Fruit fly (Drosophila melanogaster): Measurements from ENCODE around the gene PIG-K.

Gene PIG-K

dm6 chrX:2011288-2012120 lies 2.3 kb upstream of the PIG-K start (continued):
- TF ChIP-seq CG8478 (optimal IDR thresholded peaks at IDR 0.05) (no peak), CG17912 (GFP tag; optimal IDR thresholded peaks at IDR 0.05) (no peak), D (optimal IDR thresholded peaks at IDR 0.05) (no peak), D (GFP tag; optimal IDR thresholded peaks at IDR 0.05) (peak; percentile 27), CG30020 (tag; optimal IDR thresholded peaks at IDR 0.05) (no peak), Neu2 (GFP tag; optimal IDR thresholded peaks at IDR 0.05; ENCODE audit: borderline replicate concordance) (no peak), CG9797 (GFP tag; optimal IDR thresholded peaks at IDR 0.05) (no peak), H15 (GFP tag; IDR thresholded peaks at IDR 0.05) (peak; percentile 57; the same call in 1 of the 3 replicates), p53 (GFP tag; optimal IDR thresholded peaks at IDR 0.05) (no peak), nerfin-2 (GFP tag; IDR thresholded peaks at IDR 0.05; ENCODE audit: partially characterized antibody) (no peak), B-H1 (GFP tag; IDR thresholded peaks at IDR 0.05) (0 out of 3 replicates have a peak, but pooled peaks have one; percentile 33), Bdp1 (GFP tag; optimal IDR thresholded peaks at IDR 0.05) (no peak), MBD-R2 (GFP tag; IDR thresholded peaks at IDR 0.05) (no peak), Adf1 (GFP tag; IDR thresholded peaks at IDR 0.05) (peak; percentile 8; the same call in 1 of the 2 replicates), Pdp1 (GFP tag; optimal IDR thresholded peaks at IDR 0.05) (no peak), Gug (GFP tag; IDR thresholded peaks at IDR 0.05) (peak; percentile 71), CG2678 (tag; optimal IDR thresholded peaks at IDR 0.05) (peak; percentile 64), CG6175 (GFP tag; IDR thresholded peaks at IDR 0.05) (no peak), aop (GFP tag; IDR thresholded peaks at IDR 0.05) (no peak), CG15011 (GFP tag; optimal IDR thresholded peaks at IDR 0.05) (peak; percentile 8), Jarid2 (GFP tag; optimal IDR thresholded peaks at IDR 0.05) (no peak), lmd (GFP tag; IDR thresholded peaks at IDR 0.05) (peak; percentile 59), CG2199 (GFP tag; IDR thresholded peaks at IDR 0.05) (no peak), CG10366 (GFP tag; IDR thresholded peaks at IDR 0.05) (peak; percentile 62), pzg (GFP tag; optimal IDR thresholded peaks at IDR 0.05) (no peak), dati (GFP tag; IDR thresholded peaks at IDR 0.05) (no peak), luna (GFP tag; optimal IDR thresholded peaks at IDR 0.05) (no peak), Doc3 (GFP tag; IDR thresholded peaks at IDR 0.05; ENCODE audit: partially characterized antibody) (no peak), bcd (GFP tag; optimal IDR thresholded peaks at IDR 0.05) (peak; percentile 61), Optix (GFP tag; IDR thresholded peaks at IDR 0.05) (peak; percentile 75; the same call in 2 of the 3 replicates), crp (GFP tag; optimal IDR thresholded peaks at IDR 0.05) (no peak), CG8281 (tag; optimal IDR thresholded peaks at IDR 0.05) (no peak), E2f1 (GFP tag; IDR thresholded peaks at IDR 0.05) (peak; percentile 49), CG11504 (tag; optimal IDR thresholded peaks at IDR 0.05) (no peak), ato (GFP tag; IDR thresholded peaks at IDR 0.05; ENCODE audit: partially characterized antibody) (no peak), CG16813 (GFP tag; IDR thresholded peaks at IDR 0.05; ENCODE audit: partially characterized antibody) (no peak), wek (GFP tag; optimal IDR thresholded peaks at IDR 0.05) (no peak), schlank (tag; optimal IDR thresholded peaks at IDR 0.05) (no peak), CG31224 (GFP tag; IDR thresholded peaks at IDR 0.05) (peak; percentile 47; the same call in 1 of the 2 replicates), CG4707 (GFP tag; optimal IDR thresholded peaks at IDR 0.05) (no peak), grn (GFP tag; optimal IDR thresholded peaks at IDR 0.05) (no peak), sisA (GFP tag; IDR thresholded peaks at IDR 0.05) (peak; percentile 66), dysf (GFP tag; IDR thresholded peaks at IDR 0.05) (peak; percentile 62), CG6683 (GFP tag; optimal IDR thresholded peaks at IDR 0.05) (no peak), CG32532 (GFP tag; IDR thresholded peaks at IDR 0.05) (peak; percentile 50; the same call in 1 of the 2 replicates), Hand (GFP tag; optimal IDR thresholded peaks at IDR 0.05) (peak; percentile 33), CG14965 (GFP tag; optimal IDR thresholded peaks at IDR 0.05; ENCODE audit: borderline replicate concordance) (no peak), twi (tag; optimal IDR thresholded peaks at IDR 0.05) (no peak), cg (GFP tag; optimal IDR thresholded peaks at IDR 0.05) (no peak)
